Worm (Caenorhabditis elegans) whole organism, late embryonic: ENCODE data around the gene iars-1.

Experiments
- ceh-48 ChIP-seq: sonication (generic microtip); optimal IDR thresholded peaks from 2 replicates; lab custom pipeline; 2016; ENCODE audit warnings: missing genetic modification characterization, inconsistent platforms, missing compliant biosample characterization
- gmeb-2 ChIP-seq: sonication (generic microtip); optimal IDR thresholded peaks from 2 replicates; lab custom pipeline; 2016; ENCODE audit warnings: missing genetic modification characterization, inconsistent platforms, missing compliant biosample characterization
- madf-2 ChIP-seq: sonication (generic microtip); optimal IDR thresholded peaks from 2 replicates; lab custom pipeline; 2017; ENCODE audit warnings: missing genetic modification characterization, missing compliant biosample characterization
- pqm-1 ChIP-seq: sonication (generic microtip); optimal IDR thresholded peaks from 2 replicates; lab custom pipeline; 2016; ENCODE audit warnings: missing genetic modification characterization, missing compliant biosample characterization
- sox-4 ChIP-seq: sonication (generic microtip); optimal IDR thresholded peaks from 2 replicates; lab custom pipeline; 2017; ENCODE audit warnings: mild to moderate bottlenecking, missing genetic modification characterization, inconsistent platforms, missing compliant biosample characterization

- TF ChIP-seq madf-2 = no peak
- TF ChIP-seq sox-4 (tag; lab: Kevin White, UChicago) = no peak
- no peak for TF ChIP-seq ceh-48 (tag; lab: Kevin White, UChicago)
- no peak for TF ChIP-seq gmeb-2
- TF ChIP-seq pqm-1 (tag; lab: Kevin White, UChicago) = no peak
Observed at ce11 chrIV:10413828-10414227, 45.4 kb downstream of the iars-1 start, which contains the start of gene R10H10.7.
